Fruit fly (Drosophila melanogaster): ENCODE results near the gene fuss.

- TF ChIP-seq psq (optimal IDR thresholded peaks at IDR 0.05) = no peak
- TF ChIP-seq pan (optimal IDR thresholded peaks at IDR 0.05) = no peak
- no peak for TF ChIP-seq EcR (GFP tag; optimal IDR thresholded peaks at IDR 0.05)
- TF ChIP-seq usp (GFP tag; optimal IDR thresholded peaks at IDR 0.05) = no peak
- TF ChIP-seq CG8478 (optimal IDR thresholded peaks at IDR 0.05) = no peak
Measured at dm6 chr4:978439-978911, at the start of gene fuss.
